Worm (Caenorhabditis elegans) whole organism, midembryonic: ENCODE data around the gene W08A12.3.

Source experiments
- ref-1 ChIP-seq: fragments of 200-800 bp; sonication (Bioruptor generic); conservative IDR thresholded peaks from 2 replicates; pipeline ENCODE4 v1.3.6; 2022; ENCODE audit warnings: missing genetic modification reagents, missing genetic modification characterization, missing compliant biosample characterization
- tab-1 ChIP-seq: fragments of 200-800 bp; sonication (Bioruptor generic); IDR thresholded peaks from 2 replicates; pipeline ENCODE4 v1.3.6; 2022; ENCODE audit warnings: missing genetic modification characterization, missing compliant biosample characterization
- ztf-29 ChIP-seq: fragments of 200-800 bp; sonication (Bioruptor generic); IDR thresholded peaks from 2 replicates; pipeline ENCODE4 v1.3.6; 2022; ENCODE audit warnings: missing genetic modification reagents, missing genetic modification characterization, missing compliant biosample characterization

DNA sequence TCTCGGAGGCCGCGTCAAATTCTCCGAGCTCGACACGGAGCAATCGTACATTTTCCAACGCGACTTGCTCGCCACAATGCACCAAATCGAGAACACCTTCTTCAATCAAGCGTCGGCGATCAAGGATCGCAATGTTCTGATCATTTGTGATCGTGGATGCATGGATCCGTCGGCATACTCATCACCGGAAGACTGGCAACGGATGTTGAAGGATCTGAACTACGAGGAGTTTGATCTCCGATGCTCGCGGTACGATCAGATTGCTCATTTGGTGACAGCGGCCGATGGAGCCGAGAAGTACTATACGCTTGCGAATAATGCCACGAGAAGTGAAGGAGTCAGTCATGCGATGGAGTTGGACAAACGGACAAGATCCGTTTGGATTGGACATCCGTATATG, 15.8 kb downstream of the W08A12.3 start:
- TF ChIP-seq ztf-29 (GFP tag; lab: Robert Waterston, UW): no peak
- TF ChIP-seq ref-1: no peak
- no peak for TF ChIP-seq tab-1 (GFP tag; lab: Robert Waterston, UW)
